Worm (Caenorhabditis elegans): ENCODE measurements around the gene F56H9.8.

F56H9.8 gene

ce11 chrV:12635218-12635617 is 9.4 kb upstream of the F56H9.8 start:
- TF ChIP-seq unc-62 (GFP tag; optimal IDR thresholded peaks at IDR 0.05): no peak

- TF ChIP-seq unc-62 (GFP tag; optimal IDR thresholded peaks at IDR 0.05): no peak
Measured at ce11 chrV:12636248-12636647, 8.4 kb upstream of the F56H9.8 start.

ce11 chrV:12637238-12637690 is 7.3 kb upstream of the F56H9.8 start, which contains the start of gene F56H9.2:
Gene F56H9.2, plus strand, starts transcription at chrV:12637663.
- no peak for TF ChIP-seq unc-62 (GFP tag; optimal IDR thresholded peaks at IDR 0.05)

- TF ChIP-seq unc-62 (GFP tag; optimal IDR thresholded peaks at IDR 0.05): no peak
Measured at ce11 chrV:12637764-12638502, 6.7 kb upstream of the F56H9.8 start.

ce11 chrV:12640384-12640783 is 4.2 kb upstream of the F56H9.8 start, which contains the start of gene gpa-8:
Gene gpa-8, minus strand, starts transcription at chrV:12640484.
- no peak for TF ChIP-seq unc-62 (GFP tag; optimal IDR thresholded peaks at IDR 0.05)

- no peak for TF ChIP-seq unc-62 (GFP tag; optimal IDR thresholded peaks at IDR 0.05)
Measured at ce11 chrV:12649213-12649612, 4.6 kb downstream of the F56H9.8 start, which contains the start of gene gpa-9. Gene gpa-9, minus strand, starts transcription at chrV:12649313.

- TF ChIP-seq unc-62 (GFP tag; optimal IDR thresholded peaks at IDR 0.05): no peak
Measured at ce11 chrV:12649636-12650035, 5.0 kb downstream of the F56H9.8 start, which contains the start of gene lin-25. Gene lin-25, plus strand, starts transcription at chrV:12649925.

ce11 chrV:12658142-12658541 is 13.5 kb downstream of the F56H9.8 start, which contains the start of gene W05B10.6:
Gene W05B10.6, minus strand, starts transcription at chrV:12658242.
- no peak for TF ChIP-seq unc-62 (GFP tag; optimal IDR thresholded peaks at IDR 0.05)

ce11 chrV:12659426-12659825 is 14.8 kb downstream of the F56H9.8 start, which contains the start of gene ccch-3:
Gene ccch-3, minus strand, starts transcription at chrV:12659687.
- no peak for TF ChIP-seq unc-62 (GFP tag; optimal IDR thresholded peaks at IDR 0.05)

ce11 chrV:12660280-12660818 is 15.7 kb downstream of the F56H9.8 start, which contains the start of gene his-74:
Gene his-74, minus strand, starts transcription at chrV:12660330.
- TF ChIP-seq unc-62 (GFP tag; optimal IDR thresholded peaks at IDR 0.05): no peak

- no peak for TF ChIP-seq unc-62 (GFP tag; optimal IDR thresholded peaks at IDR 0.05)
Measured at ce11 chrV:12661619-12662018, 17.0 kb downstream of the F56H9.8 start, which contains the start of gene W05B10.3. Gene W05B10.3, minus strand, starts transcription at chrV:12661719.

ce11 chrV:12663386-12663785 is 18.8 kb downstream of the F56H9.8 start:
- no peak for TF ChIP-seq unc-62 (GFP tag; optimal IDR thresholded peaks at IDR 0.05)

- TF ChIP-seq unc-62 (GFP tag; optimal IDR thresholded peaks at IDR 0.05): no peak
Measured at ce11 chrV:12667397-12667796, 22.8 kb downstream of the F56H9.8 start.

- TF ChIP-seq unc-62 (GFP tag; optimal IDR thresholded peaks at IDR 0.05): no peak
Measured at ce11 chrV:12667926-12668325, 23.3 kb downstream of the F56H9.8 start, which contains the start of gene W05B10.4. Gene W05B10.4, plus strand, starts transcription at chrV:12668226.

ce11 chrV:12670607-12671006 is 26.0 kb downstream of the F56H9.8 start, which contains the start of gene srx-116:
Gene srx-116, plus strand, starts transcription at chrV:12670907.
- no peak for TF ChIP-seq unc-62 (GFP tag; optimal IDR thresholded peaks at IDR 0.05)

ce11 chrV:12673745-12674144 is 29.1 kb downstream of the F56H9.8 start:
- no peak for TF ChIP-seq unc-62 (GFP tag; optimal IDR thresholded peaks at IDR 0.05)

ce11 chrV:12676299-12676698 is 31.7 kb downstream of the F56H9.8 start:
- no peak for TF ChIP-seq unc-62 (GFP tag; optimal IDR thresholded peaks at IDR 0.05)

Measured in whole organism, dauer.